Worm (Caenorhabditis elegans) whole organism, early embryonic: ENCODE results near the gene col-145.

Experiments
- B0310.2 ChIP-seq: sonication (generic microtip); optimal IDR thresholded peaks from 2 replicates; lab custom pipeline; 2016; ENCODE audit warnings: mild to moderate bottlenecking, missing genetic modification characterization, missing compliant biosample characterization
- F13C5.2 ChIP-seq: sonication (generic microtip); optimal IDR thresholded peaks from 2 replicates; lab custom pipeline; 2017; ENCODE audit warnings: mild to moderate bottlenecking, missing genetic modification characterization, inconsistent platforms, missing compliant biosample characterization
- aly-1 ChIP-seq: sonication (generic microtip); optimal IDR thresholded peaks from 2 replicates; lab custom pipeline; 2016; ENCODE audit warnings: missing genetic modification characterization, missing compliant biosample characterization
- ama-1 ChIP-seq: fragments of 150-350 bp; optimal IDR thresholded peaks from 2 replicates; lab custom pipeline; 2014
- ceh-36 ChIP-seq: sonication (generic microtip); optimal IDR thresholded peaks from 2 replicates; lab custom pipeline; 2016; ENCODE audit warnings: missing genetic modification characterization, inconsistent platforms, missing compliant biosample characterization
- ets-7 ChIP-seq: sonication (generic microtip); optimal IDR thresholded peaks from 2 replicates; lab custom pipeline; 2016; ENCODE audit warnings: missing genotype, missing genetic modification characterization, missing compliant biosample characterization
- hmbx-1 ChIP-seq: sonication (generic microtip); optimal IDR thresholded peaks from 2 replicates; lab custom pipeline; 2016; ENCODE audit warnings: mild to moderate bottlenecking, missing genetic modification characterization, missing compliant biosample characterization
- hmg-4 ChIP-seq: fragments of 200-800 bp; sonication (Bioruptor generic); optimal IDR thresholded peaks from 2 replicates; lab custom pipeline; 2018; ENCODE audit warnings: mild to moderate bottlenecking, missing genetic modification characterization, missing compliant biosample characterization
- hnd-1 ChIP-seq: sonication (generic microtip); optimal IDR thresholded peaks from 2 replicates; lab custom pipeline; 2016; ENCODE audit warnings: missing genetic modification characterization, missing compliant biosample characterization
- pes-1 ChIP-seq: fragments of 200-800 bp; sonication (Bioruptor generic); IDR thresholded peaks from 2 replicates; pipeline ENCODE4 v1.3.6; 2022; ENCODE audit warnings: missing genetic modification reagents, missing genetic modification characterization, missing compliant biosample characterization
- scrt-1 ChIP-seq: fragments of 200-800 bp; sonication (Bioruptor generic); IDR thresholded peaks from 2 replicates; pipeline ENCODE4 v1.3.6; 2022; ENCODE audit warnings: missing genetic modification characterization, missing compliant biosample characterization
- sea-1 ChIP-seq: fragments of 200-800 bp; sonication (Bioruptor generic); conservative IDR thresholded peaks from 2 replicates; pipeline ENCODE4 v1.3.6; 2022; ENCODE audit warnings: missing genetic modification characterization, missing compliant biosample characterization

ce11 chrV:9137618-9138017 lies 25.2 kb downstream of the col-145 start, which contains the start of gene pitr-2:
- TF ChIP-seq aly-1 (tag; lab: Kevin White, UChicago) (no peak), ceh-36 (tag; lab: Kevin White, UChicago) (no peak), ets-7 (tag; lab: Kevin White, UChicago) (no peak), pes-1 (GFP tag; lab: Robert Waterston, UW) (no peak), ama-1 (lab: Kevin White, UChicago) (no peak), hnd-1 (tag; lab: Kevin White, UChicago) (no peak), sea-1 (GFP tag; lab: Robert Waterston, UW) (no peak), F13C5.2 (tag; lab: Kevin White, UChicago) (no peak), hmbx-1 (tag; lab: Kevin White, UChicago) (no peak), hmg-4 (no peak), scrt-1 (no peak), B0310.2 (tag; lab: Kevin White, UChicago) (no peak)
